Worm (Caenorhabditis elegans) whole organism, young adult: Measurements from ENCODE around the gene D2096.5.

Experiments
- B0261.1 ChIP-seq: sonication (generic microtip); optimal IDR thresholded peaks from 2 replicates; lab custom pipeline; 2016; ENCODE audit warnings: mild to moderate bottlenecking, missing genetic modification characterization, moderate library complexity, missing compliant biosample characterization
- C17E4.6 ChIP-seq: fragments of 200-800 bp; sonication (Bioruptor generic); IDR thresholded peaks from 2 replicates; pipeline ENCODE4 v1.3.6; 2022; ENCODE audit warnings: missing genetic modification reagents, missing genetic modification characterization, missing compliant biosample characterization
- F10E7.11 ChIP-seq: sonication (generic microtip); optimal IDR thresholded peaks from 2 replicates; lab custom pipeline; 2017; ENCODE audit warnings: mild to moderate bottlenecking, missing genetic modification characterization, moderate library complexity, missing compliant biosample characterization
- F57A8.1 ChIP-seq: fragments of 200-800 bp; sonication (Bioruptor generic); optimal IDR thresholded peaks from 2 replicates; lab custom pipeline; 2018; ENCODE audit warnings: mild to moderate bottlenecking, missing genetic modification characterization, moderate library complexity, missing compliant biosample characterization
- K12H6.12 ChIP-seq: fragments of 200-800 bp; sonication (Bioruptor generic); optimal IDR thresholded peaks from 2 replicates; lab custom pipeline; 2018; ENCODE audit warnings: mild to moderate bottlenecking, missing genetic modification characterization, missing compliant biosample characterization
- T26A5.8 ChIP-seq: sonication (generic microtip); optimal IDR thresholded peaks from 2 replicates; lab custom pipeline; 2016; ENCODE audit warnings: missing genetic modification characterization, missing compliant biosample characterization
- Y56A3A.18 ChIP-seq: fragments of 200-800 bp; sonication (Bioruptor generic); IDR thresholded peaks from 2 replicates; pipeline ENCODE4 v1.3.6; 2022; ENCODE audit warnings: missing genetic modification reagents, missing genetic modification characterization, missing compliant biosample characterization
- Y67H2A.10 ChIP-seq: fragments of 200-800 bp; sonication (Bioruptor generic); conservative IDR thresholded peaks from 2 replicates; pipeline ENCODE4 v1.3.6; 2022; ENCODE audit warnings: missing genetic modification reagents, missing genetic modification characterization, missing compliant biosample characterization
- Y79H2A.3 ChIP-seq: fragments of 200-800 bp; sonication (Bioruptor generic); conservative IDR thresholded peaks from 2 replicates; pipeline ENCODE4 v1.3.6; 2022; ENCODE audit warnings: missing genetic modification reagents, missing genetic modification characterization, missing compliant biosample characterization
- ZK185.1 ChIP-seq: sonication (generic microtip); optimal IDR thresholded peaks from 2 replicates; lab custom pipeline; 2016; ENCODE audit warnings: mild to moderate bottlenecking, missing genetic modification characterization, missing compliant biosample characterization; ENCODE audit not compliant: poor library complexity, severe bottlenecking
- athp-1 ChIP-seq: sonication (generic microtip); optimal IDR thresholded peaks from 2 replicates; lab custom pipeline; 2017; ENCODE audit warnings: mild to moderate bottlenecking, missing genetic modification characterization, missing compliant biosample characterization
- bed-1 ChIP-seq: fragments of 200-800 bp; sonication (Bioruptor generic); IDR thresholded peaks from 2 replicates; pipeline ENCODE4 v1.3.6; 2022; ENCODE audit warnings: missing genetic modification reagents, missing genetic modification characterization, missing compliant biosample characterization
- cebp-2 ChIP-seq: fragments of 200-800 bp; sonication (Bioruptor generic); IDR thresholded peaks from 2 replicates; pipeline ENCODE4 v1.3.6; 2022; ENCODE audit warnings: missing genetic modification characterization, missing compliant biosample characterization
- ceh-58 ChIP-seq: fragments of 200-800 bp; sonication (Bioruptor generic); IDR thresholded peaks from 2 replicates; pipeline ENCODE4 v1.3.6; 2022; ENCODE audit warnings: missing genetic modification characterization, missing compliant biosample characterization
- ceh-79 ChIP-seq: sonication (generic microtip); optimal IDR thresholded peaks from 2 replicates; lab custom pipeline; 2017; ENCODE audit warnings: mild to moderate bottlenecking, missing genetic modification characterization, missing compliant biosample characterization
- dox-1 ChIP-seq: fragments of 200-800 bp; sonication (Bioruptor generic); IDR thresholded peaks from 2 replicates; pipeline ENCODE4 v1.3.6; 2022; ENCODE audit warnings: missing genetic modification reagents, missing genetic modification characterization, missing compliant biosample characterization
- dpl-1 ChIP-seq: fragments of 150-350 bp; optimal IDR thresholded peaks from 2 replicates; lab custom pipeline; 2014; ENCODE audit warnings: missing biosample characterization, missing genetic modification reagents, missing genetic modification characterization
- efl-1 ChIP-seq: fragments of 150-350 bp; optimal IDR thresholded peaks from 2 replicates; lab custom pipeline; 2014; ENCODE audit warnings: missing biosample characterization, missing genetic modification reagents, missing genetic modification characterization
- hmg-20 ChIP-seq: fragments of 200-800 bp; sonication (Bioruptor generic); IDR thresholded peaks from 2 replicates; pipeline ENCODE4 v1.3.6; 2022; ENCODE audit warnings: missing genetic modification reagents, missing genetic modification characterization, missing compliant biosample characterization
- lag-1 ChIP-seq: fragments of 200-800 bp; sonication (Bioruptor generic); IDR thresholded peaks from 2 replicates; pipeline ENCODE4 v1.3.6; 2022; ENCODE audit warnings: missing genetic modification reagents, missing genetic modification characterization, missing compliant biosample characterization
- let-607 ChIP-seq, 2 experiments: fragments of 200-800 bp in 1 of 2; sonication (Bioruptor generic) in 1 of 2; sonication (generic microtip) in 1 of 2; optimal IDR thresholded peaks; 2 replicates each; lab custom pipeline; 2016 to 2018; ENCODE audit warnings: mild to moderate bottlenecking in 2 of 2, missing compliant biosample characterization in 2 of 2, missing genetic modification characterization in 2 of 2, moderate library complexity in 2 of 2, missing genotype in 1 of 2
- lin-26 ChIP-seq: fragments of 200-800 bp; sonication (Bioruptor generic); IDR thresholded peaks from 2 replicates; pipeline ENCODE4 v1.3.6; 2022; ENCODE audit warnings: missing genetic modification reagents, missing genetic modification characterization, missing compliant biosample characterization
- lin-54 ChIP-seq: fragments of 200-800 bp; sonication (Bioruptor generic); optimal IDR thresholded peaks from 2 replicates; lab custom pipeline; 2018; ENCODE audit warnings: mild to moderate bottlenecking, missing genetic modification characterization, missing compliant biosample characterization
- lsl-1 ChIP-seq: fragments of 200-800 bp; sonication (Bioruptor generic); optimal IDR thresholded peaks from 2 replicates; lab custom pipeline; 2018; ENCODE audit warnings: mild to moderate bottlenecking, missing genetic modification characterization, moderate library complexity, missing compliant biosample characterization
- madf-8 ChIP-seq: fragments of 200-800 bp; sonication (Bioruptor generic); conservative IDR thresholded peaks from 2 replicates; pipeline ENCODE4 v1.3.6; 2022; ENCODE audit warnings: missing genetic modification reagents, missing genetic modification characterization, missing compliant biosample characterization
- mel-28 ChIP-seq: sonication (generic microtip); optimal IDR thresholded peaks from 2 replicates; lab custom pipeline; 2016; ENCODE audit warnings: borderline replicate concordance, mild to moderate bottlenecking, missing genetic modification characterization, missing compliant biosample characterization
- mes-4 ChIP-seq: sonication (generic microtip); optimal IDR thresholded peaks from 2 replicates; lab custom pipeline; 2016; ENCODE audit warnings: missing genotype, missing genetic modification characterization, missing compliant biosample characterization
- mxl-1 ChIP-seq: sonication (generic microtip); optimal IDR thresholded peaks from 2 replicates; lab custom pipeline; 2016; ENCODE audit warnings: missing genetic modification characterization, missing compliant biosample characterization
- nfya-2 ChIP-seq: fragments of 200-800 bp; sonication (Bioruptor generic); IDR thresholded peaks from 2 replicates; pipeline ENCODE4 v1.3.6; 2022; ENCODE audit warnings: missing genetic modification reagents, missing genetic modification characterization, missing compliant biosample characterization
- nhr-120 ChIP-seq: fragments of 200-800 bp; sonication (Bioruptor generic); IDR thresholded peaks from 2 replicates; pipeline ENCODE4 v1.3.6; 2022; ENCODE audit warnings: missing genetic modification characterization, missing compliant biosample characterization
- nhr-90 ChIP-seq: sonication (generic microtip); optimal IDR thresholded peaks from 2 replicates; lab custom pipeline; 2016; ENCODE audit warnings: missing genotype, mild to moderate bottlenecking, missing genetic modification characterization, missing compliant biosample characterization
- sdz-38 ChIP-seq: sonication (generic microtip); optimal IDR thresholded peaks from 2 replicates; lab custom pipeline; 2016; ENCODE audit warnings: missing genotype, missing genetic modification characterization, missing compliant biosample characterization
- snpc-4 ChIP-seq, 5 experiments: fragments of 150-350 bp in 1 of 5; sonication (generic microtip) in 4 of 5; optimal IDR thresholded peaks; 2 replicates each; lab custom pipeline; 2014 to 2018; ENCODE audit warnings: missing genetic modification characterization in 5 of 5, missing biosample characterization in 3 of 5, antibody characterized with exemption in 2 of 5, mild to moderate bottlenecking in 2 of 5, missing compliant biosample characterization in 2 of 5, missing genotype in 2 of 5, moderate library complexity in 2 of 5, missing genetic modification reagents in 1 of 5
- sptf-2 ChIP-seq: fragments of 200-800 bp; sonication (Bioruptor generic); optimal IDR thresholded peaks from 2 replicates; lab custom pipeline; 2018; ENCODE audit warnings: mild to moderate bottlenecking, missing genetic modification characterization, missing compliant biosample characterization
- zim-3 ChIP-seq: sonication (generic microtip); optimal IDR thresholded peaks from 2 replicates; lab custom pipeline; 2017; ENCODE audit warnings: mild to moderate bottlenecking, missing genetic modification characterization, moderate library complexity, missing compliant biosample characterization
- ztf-22 ChIP-seq: fragments of 200-800 bp; sonication (Bioruptor generic); optimal IDR thresholded peaks from 2 replicates; lab custom pipeline; 2018; ENCODE audit warnings: mild to moderate bottlenecking, missing genetic modification characterization, moderate library complexity, missing compliant biosample characterization
- ztf-25 ChIP-seq: fragments of 200-800 bp; sonication (Bioruptor generic); IDR thresholded peaks from 2 replicates; pipeline ENCODE4 v1.3.6; 2022; ENCODE audit warnings: missing genetic modification reagents, missing genetic modification characterization, missing compliant biosample characterization
- ztf-26 ChIP-seq: sonication (generic microtip); optimal IDR thresholded peaks from 2 replicates; lab custom pipeline; 2017; ENCODE audit warnings: missing genetic modification characterization, missing compliant biosample characterization

D2096.5 gene

ce11 chrIV:8347051-8347450 is 12.5 kb downstream of the D2096.5 start, which contains the start of the genes F17E9.18 and F17E9.15:
Gene F17E9.18, minus strand, starts transcription at chrIV:8347151.
Gene F17E9.15, plus strand, starts transcription at chrIV:8347418.
- TF ChIP-seq lin-26 (GFP tag; lab: Robert Waterston, UW) (no peak), nhr-90 (tag; lab: Kevin White, UChicago) (no peak), lag-1 (no peak), ztf-26 (tag; lab: Kevin White, UChicago) (no peak), ztf-22 (GFP tag; lab: Kevin White, UChicago) (no peak), athp-1 (no peak), T26A5.8 (no peak), dox-1 (GFP tag; lab: Robert Waterston, UW) (no peak), sdz-38 (tag; lab: Kevin White, UChicago) (no peak), let-607 (tag; optimal IDR thresholded peaks at IDR 0.05; lab: Kevin White, UChicago) (no peak), dpl-1 (GFP tag; lab: Kevin White, UChicago) (no peak), F57A8.1 (no peak), lsl-1 (GFP tag; lab: Kevin White, UChicago) (no peak), bed-1 (GFP tag; lab: Robert Waterston, UW) (no peak), ZK185.1 (tag; lab: Kevin White, UChicago) (no peak), zim-3 (tag; lab: Kevin White, UChicago) (no peak), C17E4.6 (GFP tag; lab: Robert Waterston, UW) (no peak), efl-1 (no peak), K12H6.12 (tag; lab: Kevin White, UChicago) (no peak)

- TF ChIP-seq F10E7.11 (tag; lab: Kevin White, UChicago), result no peak
- TF ChIP-seq ceh-58 (GFP tag; lab: Robert Waterston, UW), result no peak
- no peak for TF ChIP-seq madf-8 (GFP tag; lab: Robert Waterston, UW)
- TF ChIP-seq ztf-25 (GFP tag; lab: Robert Waterston, UW), result no peak
- TF ChIP-seq mel-28 (tag; lab: Kevin White, UChicago), result no peak
- TF ChIP-seq B0261.1, result no peak
- TF ChIP-seq Y79H2A.3, result no peak
- TF ChIP-seq nfya-2 (GFP tag; lab: Robert Waterston, UW), result no peak
- no peak for TF ChIP-seq hmg-20 (GFP tag; lab: Robert Waterston, UW)
- no peak for TF ChIP-seq lin-54
- no peak for TF ChIP-seq ceh-79 (tag; lab: Kevin White, UChicago)
- TF ChIP-seq Y67H2A.10 (GFP tag; lab: Robert Waterston, UW), result no peak
Measured at ce11 chrIV:8345518-8345917, 14.0 kb downstream of the D2096.5 start, which contains the start of gene F17E9.5. Gene F17E9.5, plus strand, starts transcription at chrIV:8345818.

ce11 chrIV:8342385-8342784 is 17.2 kb downstream of the D2096.5 start, which contains the start of gene lgc-5:
Gene lgc-5, plus strand, starts transcription at chrIV:8342685.
- TF ChIP-seq bed-1 (GFP tag; lab: Robert Waterston, UW) (no peak), mes-4 (tag; lab: Kevin White, UChicago) (no peak), Y56A3A.18 (no peak), mxl-1 (tag; lab: Kevin White, UChicago) (no peak), dpl-1 (GFP tag; lab: Kevin White, UChicago) (no peak), cebp-2 (GFP tag; lab: Robert Waterston, UW) (no peak), sptf-2 (no peak), lag-1 (no peak), snpc-4 (GFP tag; optimal IDR thresholded peaks at IDR 0.05; lab: Kevin White, UChicago) (no peak), snpc-4 (tag; optimal IDR thresholded peaks at IDR 0.05; lab: Kevin White, UChicago) (no peak), nfya-2 (GFP tag; lab: Robert Waterston, UW) (no peak), dox-1 (GFP tag; lab: Robert Waterston, UW) (no peak), nhr-120 (GFP tag; lab: Robert Waterston, UW) (no peak)
